Fruit fly (Drosophila melanogaster) whole organism, adult: ENCODE measurements around the gene Iyd.

Experiments used
- CG11617 ChIP-seq: fragments of 200-800 bp; sonication (Bioruptor generic); optimal IDR thresholded peaks from 2 replicates; lab custom pipeline; 2017; ENCODE audit warnings: mild to moderate bottlenecking, missing biosample characterization, missing genetic modification reagents, missing genetic modification characterization
- CG12768 ChIP-seq: fragments of 200-800 bp; sonication (Bioruptor generic); optimal IDR thresholded peaks from 2 replicates; lab custom pipeline; 2017; ENCODE audit warnings: missing biosample characterization, missing genetic modification characterization, mild to moderate bottlenecking, moderate library complexity, missing genetic modification reagents
- CG14711 ChIP-seq: fragments of 200-800 bp; sonication (Bioruptor generic); optimal IDR thresholded peaks from 2 replicates; lab custom pipeline; 2018; ENCODE audit warnings: missing biosample characterization, mild to moderate bottlenecking, missing genetic modification characterization, moderate library complexity
- CG1620 ChIP-seq: fragments of 200-800 bp; sonication (Bioruptor generic); optimal IDR thresholded peaks from 2 replicates; lab custom pipeline; 2016; ENCODE audit warnings: missing biosample characterization, missing genetic modification characterization
- CG33017 ChIP-seq: fragments of 200-800 bp; sonication (Bioruptor generic); optimal IDR thresholded peaks from 2 replicates; lab custom pipeline; 2018; ENCODE audit warnings: missing biosample characterization, mild to moderate bottlenecking, missing genetic modification characterization, moderate library complexity
- CG5204 ChIP-seq: fragments of 200-800 bp; sonication (Bioruptor generic); optimal IDR thresholded peaks from 2 replicates; lab custom pipeline; 2016; ENCODE audit warnings: missing biosample characterization, missing genetic modification characterization
- CG7045 ChIP-seq: fragments of 200-800 bp; sonication (Bioruptor generic); optimal IDR thresholded peaks from 2 replicates; lab custom pipeline; 2017; ENCODE audit warnings: missing biosample characterization, mild to moderate bottlenecking, missing genetic modification characterization
- CG7101 ChIP-seq: fragments of 200-800 bp; sonication (Bioruptor generic); optimal IDR thresholded peaks from 2 replicates; lab custom pipeline; 2018; ENCODE audit warnings: missing biosample characterization, mild to moderate bottlenecking, missing genetic modification characterization, moderate library complexity
- Clk ChIP-seq: fragments of 200-800 bp; sonication (Bioruptor generic); optimal IDR thresholded peaks from 2 replicates; lab custom pipeline; 2017; ENCODE audit warnings: missing biosample characterization, missing genetic modification characterization
- Crg-1 ChIP-seq: fragments of 200-800 bp; sonication (Bioruptor generic); optimal IDR thresholded peaks from 2 replicates; lab custom pipeline; 2016; ENCODE audit warnings: missing biosample characterization, missing genetic modification characterization
- Hr96 ChIP-seq: fragments of 200-800 bp; sonication (Bioruptor generic); optimal IDR thresholded peaks from 2 replicates; lab custom pipeline; 2016; ENCODE audit warnings: missing biosample characterization, missing genetic modification characterization
- Mnt ChIP-seq: fragments of 200-800 bp; sonication (Bioruptor generic); optimal IDR thresholded peaks from 2 replicates; lab custom pipeline; 2016; ENCODE audit warnings: missing biosample characterization, mild to moderate bottlenecking, missing genetic modification characterization
- bab1 ChIP-seq: fragments of 200-800 bp; sonication (Bioruptor generic); optimal IDR thresholded peaks from 3 replicates; lab custom pipeline; 2019; ENCODE audit warnings: missing biosample characterization, mild to moderate bottlenecking, missing genetic modification characterization, moderate library complexity
- cic ChIP-seq: fragments of 200-800 bp; sonication (Bioruptor generic); optimal IDR thresholded peaks from 2 replicates; lab custom pipeline; 2017; ENCODE audit warnings: missing biosample characterization, mild to moderate bottlenecking, missing genetic modification characterization, moderate library complexity
- cnc ChIP-seq, 2 experiments: fragments of >200 bp; optimal IDR thresholded peaks; 2 replicates each; lab custom pipeline; 2017
- kay ChIP-seq: fragments of 200-800 bp; sonication (Bioruptor generic); peaks from one replicate; lab custom pipeline; 2016; ENCODE audit warnings: missing biosample characterization, missing genetic modification characterization, borderline replicate concordance
- ovo ChIP-seq: fragments of 200-800 bp; sonication (Bioruptor generic); optimal IDR thresholded peaks from 2 replicates; lab custom pipeline; 2016; ENCODE audit warnings: missing biosample characterization, missing genetic modification characterization
- pad ChIP-seq: fragments of 200-800 bp; sonication (Bioruptor generic); optimal IDR thresholded peaks from 3 replicates; lab custom pipeline; 2017; ENCODE audit warnings: missing biosample characterization, missing genetic modification characterization, mild to moderate bottlenecking, moderate library complexity, missing genetic modification reagents
- tj ChIP-seq: fragments of 200-800 bp; sonication (Bioruptor generic); optimal IDR thresholded peaks from 3 replicates; lab custom pipeline; 2017; ENCODE audit warnings: missing biosample characterization, mild to moderate bottlenecking, missing genetic modification characterization, moderate library complexity
- toe ChIP-seq: fragments of 200-800 bp; sonication (Bioruptor generic); optimal IDR thresholded peaks from 2 replicates; lab custom pipeline; 2016; ENCODE audit warnings: missing biosample characterization, missing genetic modification characterization

Iyd gene

DNA sequence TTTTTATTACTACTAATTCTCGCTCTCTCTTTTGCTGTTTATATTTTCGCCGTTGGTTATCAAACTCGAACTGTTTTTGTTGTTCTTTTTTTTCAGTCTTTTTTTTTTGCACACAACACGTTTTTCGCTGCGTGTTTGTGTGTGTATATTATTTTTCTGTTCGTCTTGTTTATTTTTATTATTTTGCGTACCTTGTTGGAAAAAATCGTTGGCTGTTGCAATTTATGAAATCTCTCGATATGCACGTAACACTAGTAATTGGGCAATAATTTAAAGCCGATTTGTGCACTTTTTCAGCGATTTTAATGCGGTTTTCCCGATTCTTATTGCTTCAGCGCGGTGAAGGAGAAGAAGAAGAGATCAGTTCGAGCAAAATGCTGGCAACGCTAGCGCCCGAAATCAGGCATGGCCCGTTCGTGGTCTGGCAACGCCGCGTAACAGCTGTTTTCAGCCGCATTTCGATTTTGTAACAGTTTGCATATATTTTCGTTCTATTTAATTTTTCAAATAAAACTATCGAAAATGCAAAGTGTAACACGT, 24.4 kb upstream of the Iyd start, which contains the start of the genes FoxK and mRpL2:
FoxK (minus strand) TSS at position 365 of the 540 bp plus-strand sequence.
mRpL2 (plus strand) TSS at position 429 of the 540 bp plus-strand sequence.
- TF ChIP-seq CG33017 (tag; lab: Kevin White, UChicago) (peak; percentile 72), CG5204 (GFP tag; lab: Kevin White, UChicago) (no peak), CG7045 (peak; percentile 71), CG7101 (peak; percentile 7), ovo (GFP tag; lab: Kevin White, UChicago) (peak; percentile 9), CG12768 (peak; percentile 85), Mnt (peak; percentile 91), Crg-1 (GFP tag; lab: Kevin White, UChicago) (peak; percentile 15), kay (GFP tag; lab: Kevin White, UChicago) (peak; percentile 98), Hr96 (GFP tag; lab: Kevin White, UChicago) (peak; percentile 57), toe (GFP tag; lab: Kevin White, UChicago) (peak; percentile 58), cic (GFP tag; lab: Kevin White, UChicago) (peak; percentile 93), cnc (optimal IDR thresholded peaks at IDR 0.05; lab: Kevin White, UChicago) (no peak), Clk (peak; percentile 7), bab1 (GFP tag; lab: Kevin White, UChicago) (peak; percentile 31), CG11617 (GFP tag; lab: Kevin White, UChicago) (peak; percentile 89), tj (GFP tag; lab: Kevin White, UChicago) (peak; percentile 88), CG14711 (tag; lab: Kevin White, UChicago) (peak; percentile 51), pad (no peak), CG1620 (GFP tag; lab: Kevin White, UChicago) (peak; percentile 64)

DNA sequence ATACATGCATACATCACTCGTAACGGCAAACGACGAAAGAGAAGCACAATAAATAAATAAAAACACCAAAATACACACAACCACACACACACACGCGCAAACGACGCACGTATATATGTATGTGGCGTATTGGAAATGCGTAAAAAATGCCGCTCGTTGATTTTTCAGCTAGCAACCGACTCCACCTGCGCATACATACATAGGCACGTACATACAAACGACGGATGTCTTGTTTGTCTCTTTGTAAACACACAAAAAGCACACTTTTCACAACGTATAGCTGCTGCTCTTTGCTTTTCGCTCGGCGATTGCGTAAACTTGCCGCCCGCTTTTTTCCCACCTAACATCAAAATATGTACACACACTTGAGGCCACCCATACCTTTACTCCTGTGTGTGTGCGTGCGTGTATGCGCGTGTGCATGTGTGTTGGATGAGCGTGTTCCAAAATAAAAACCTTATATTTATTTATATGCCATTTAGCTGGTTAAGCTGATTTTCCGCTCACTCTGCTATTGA, 23.9 kb upstream of the Iyd start:
- TF ChIP-seq ovo (GFP tag; lab: Kevin White, UChicago) = peak; percentile 47
- TF ChIP-seq CG12768 = no peak
- no peak for TF ChIP-seq bab1 (GFP tag; lab: Kevin White, UChicago)
- no peak for TF ChIP-seq Clk
- no peak for TF ChIP-seq cic (GFP tag; lab: Kevin White, UChicago)

DNA sequence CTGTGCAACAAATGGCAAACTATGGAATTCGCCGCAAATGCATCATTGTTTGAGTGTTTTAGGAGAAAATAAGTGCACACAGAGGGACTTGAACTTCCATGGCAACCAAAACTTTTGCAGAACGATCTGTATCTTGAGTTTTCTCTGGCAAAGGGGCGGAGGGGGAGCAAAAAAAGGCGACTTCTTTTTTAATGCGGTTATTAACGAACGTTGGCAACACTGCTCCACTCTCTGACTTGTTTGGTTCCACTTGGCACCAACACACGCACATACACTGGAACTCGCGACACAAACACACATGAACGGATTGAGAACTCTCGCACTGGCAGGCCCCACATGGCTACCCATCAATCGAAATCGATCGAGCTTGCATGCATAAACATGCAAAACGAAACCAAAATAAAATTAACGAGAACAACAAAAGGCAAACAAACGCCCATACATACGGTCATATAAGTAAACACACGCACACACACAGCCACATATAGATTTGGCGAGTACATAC, 23.4 kb upstream of the Iyd start:
- peak; percentile 10 for TF ChIP-seq pad
- peak; percentile 56 for TF ChIP-seq Crg-1 (GFP tag; lab: Kevin White, UChicago)
- TF ChIP-seq CG1620 (GFP tag; lab: Kevin White, UChicago) = peak; percentile 20
- TF ChIP-seq CG14711 (tag; lab: Kevin White, UChicago) = peak; percentile 77
- TF ChIP-seq tj (GFP tag; lab: Kevin White, UChicago) = no peak
- TF ChIP-seq CG12768 = peak; percentile 15
- TF ChIP-seq Mnt = peak; percentile 7
- no peak for TF ChIP-seq CG33017 (tag; lab: Kevin White, UChicago)
- no peak for TF ChIP-seq toe (GFP tag; lab: Kevin White, UChicago)
- TF ChIP-seq CG7045 = peak; percentile 1
- no peak for TF ChIP-seq CG7101
- no peak for TF ChIP-seq CG11617 (GFP tag; lab: Kevin White, UChicago)
- TF ChIP-seq bab1 (GFP tag; lab: Kevin White, UChicago) = no peak

DNA sequence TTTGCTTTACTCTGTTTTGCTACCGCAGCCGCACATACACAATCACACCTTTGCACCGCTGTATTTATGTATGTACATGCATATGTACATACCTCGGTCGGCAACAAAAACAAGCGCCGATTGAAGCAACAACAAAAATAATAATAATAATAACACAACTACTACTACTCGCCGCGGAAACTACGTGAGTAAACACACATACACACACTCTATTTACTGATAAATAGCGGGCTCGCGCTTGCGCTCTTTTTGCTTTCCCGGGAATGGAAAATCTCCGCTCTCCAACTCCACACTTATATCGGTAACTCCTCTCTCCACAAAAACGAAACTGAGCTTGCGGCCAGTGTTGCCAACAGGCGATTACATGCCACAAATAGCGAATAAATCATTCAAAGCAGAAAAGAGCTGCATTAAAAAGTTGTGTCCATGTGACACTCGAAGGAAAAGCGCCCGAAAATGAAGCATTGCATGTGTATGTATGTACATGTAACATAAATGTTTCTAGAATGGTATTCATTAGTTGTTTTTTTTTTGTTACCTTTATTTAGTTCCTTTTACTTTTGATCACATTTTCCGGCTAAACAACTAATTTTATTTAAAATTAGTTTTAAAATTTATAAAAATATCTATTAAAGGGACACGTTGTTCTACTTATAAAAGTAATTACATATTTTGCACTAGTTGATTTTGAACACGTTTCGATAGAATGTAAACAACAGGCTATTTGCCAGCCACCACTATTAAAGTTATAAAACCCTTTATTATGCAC, 22.8 kb upstream of the Iyd start:
- TF ChIP-seq CG11617 (GFP tag; lab: Kevin White, UChicago) (no peak), Hr96 (GFP tag; lab: Kevin White, UChicago) (peak; percentile 34), ovo (GFP tag; lab: Kevin White, UChicago) (peak; percentile 80), CG14711 (tag; lab: Kevin White, UChicago) (peak; percentile 60), CG1620 (GFP tag; lab: Kevin White, UChicago) (no peak), bab1 (GFP tag; lab: Kevin White, UChicago) (no peak), cnc (optimal IDR thresholded peaks at IDR 0.05; lab: Kevin White, UChicago) (no peak), Clk (peak; percentile 54), Mnt (peak; percentile 85), toe (GFP tag; lab: Kevin White, UChicago) (no peak), Crg-1 (GFP tag; lab: Kevin White, UChicago) (peak; percentile 66), kay (GFP tag; lab: Kevin White, UChicago) (peak; percentile 97), cic (GFP tag; lab: Kevin White, UChicago) (peak; percentile 98), CG7045 (peak; percentile 48), pad (peak; percentile 78), CG7101 (peak; percentile 70), CG12768 (peak; percentile 68), tj (GFP tag; lab: Kevin White, UChicago) (peak; percentile 40), CG33017 (tag; lab: Kevin White, UChicago) (peak; percentile 19), CG5204 (GFP tag; lab: Kevin White, UChicago) (no peak)

DNA sequence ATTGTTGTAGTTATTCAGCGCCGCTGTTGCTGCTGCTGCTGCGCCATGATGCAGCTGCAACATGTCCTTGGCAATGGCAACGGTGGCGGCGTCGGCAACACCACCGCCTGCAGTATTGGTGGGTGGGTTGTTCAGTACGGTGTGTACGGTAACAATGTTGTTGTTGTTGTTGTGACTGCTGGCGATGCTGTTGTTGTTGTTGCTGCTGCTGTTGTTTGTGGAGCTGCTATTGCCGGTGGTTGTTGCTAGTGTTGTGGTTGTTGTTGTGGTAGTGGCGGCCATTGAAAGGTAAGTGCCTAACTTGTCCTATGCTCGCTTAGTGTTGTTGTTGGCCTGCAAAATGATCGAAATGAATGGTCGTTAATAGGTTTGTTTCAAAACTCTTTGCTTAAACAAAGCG, 21.7 kb upstream of the Iyd start:
- TF ChIP-seq CG14711 (tag; lab: Kevin White, UChicago) = no peak
- no peak for TF ChIP-seq CG1620 (GFP tag; lab: Kevin White, UChicago)
- TF ChIP-seq toe (GFP tag; lab: Kevin White, UChicago) = no peak
- TF ChIP-seq CG12768 = no peak
- no peak for TF ChIP-seq pad
- no peak for TF ChIP-seq Mnt
- TF ChIP-seq Hr96 (GFP tag; lab: Kevin White, UChicago) = no peak
- no peak for TF ChIP-seq CG7101
